Worm (Caenorhabditis elegans) whole organism, L3 larva: Measurements from ENCODE around the gene R02D5.10.

Experiments used
- ZK546.5 ChIP-seq: sonication (generic microtip); optimal IDR thresholded peaks from 2 replicates; lab custom pipeline; 2017; ENCODE audit warnings: missing biosample characterization, missing genetic modification characterization
- ama-1 ChIP-seq: fragments of 150-350 bp; optimal IDR thresholded peaks from 2 replicates; lab custom pipeline; 2018
- ceh-16 ChIP-seq: sonication (generic microtip); optimal IDR thresholded peaks from 2 replicates; lab custom pipeline; 2017; ENCODE audit warnings: missing biosample characterization, missing genetic modification characterization
- ceh-28 ChIP-seq: fragments of 150-350 bp; optimal IDR thresholded peaks from 2 replicates; lab custom pipeline; 2014; ENCODE audit warnings: missing biosample characterization, missing genetic modification reagents, missing genetic modification characterization
- ceh-9 ChIP-seq: sonication (generic microtip); optimal IDR thresholded peaks from 2 replicates; lab custom pipeline; 2018; ENCODE audit warnings: missing biosample characterization, missing genetic modification characterization
- daf-12 ChIP-seq: fragments of 150-350 bp; optimal IDR thresholded peaks from 2 replicates; lab custom pipeline; 2014; ENCODE audit warnings: missing biosample characterization, missing genetic modification reagents, missing genetic modification characterization
- egl-27 ChIP-seq: sonication (generic microtip); optimal IDR thresholded peaks from 4 replicates; lab custom pipeline; 2017; ENCODE audit warnings: missing biosample characterization, missing genetic modification reagents, missing genetic modification characterization
- egl-5 ChIP-seq: fragments of 150-350 bp; optimal IDR thresholded peaks from 2 replicates; lab custom pipeline; 2017; ENCODE audit warnings: missing biosample characterization, missing genetic modification reagents, missing genetic modification characterization, inconsistent platforms
- elt-1 ChIP-seq: fragments of 150-350 bp; optimal IDR thresholded peaks from 2 replicates; lab custom pipeline; 2014; ENCODE audit warnings: missing biosample characterization, missing genetic modification characterization
- elt-2 ChIP-seq: sonication (generic microtip); optimal IDR thresholded peaks from 2 replicates; lab custom pipeline; 2016; ENCODE audit warnings: missing genetic modification reagents, mild to moderate bottlenecking, missing genetic modification characterization, missing compliant biosample characterization
- eor-1 ChIP-seq, 2 experiments: fragments of 150-350 bp; optimal IDR thresholded peaks; 2 replicates each; lab custom pipeline; 2014 to 2018; ENCODE audit warnings: missing biosample characterization in 2 of 2, missing genetic modification characterization in 2 of 2
- fkh-10 ChIP-seq: sonication (generic microtip); optimal IDR thresholded peaks from 2 replicates; lab custom pipeline; 2017; ENCODE audit warnings: missing biosample characterization, missing genetic modification reagents, missing genetic modification characterization
- fkh-2 ChIP-seq: fragments of 150-350 bp; optimal IDR thresholded peaks from 2 replicates; lab custom pipeline; 2014; ENCODE audit warnings: missing biosample characterization, missing genetic modification reagents, missing genetic modification characterization
- hmg-11 ChIP-seq: sonication (generic microtip); optimal IDR thresholded peaks from 2 replicates; lab custom pipeline; 2016; ENCODE audit warnings: missing genetic modification characterization, missing compliant biosample characterization
- lin-39 ChIP-seq: fragments of 150-350 bp; optimal IDR thresholded peaks from 2 replicates; lab custom pipeline; 2018; ENCODE audit warnings: missing biosample characterization, missing genetic modification reagents, missing genetic modification characterization
- lsy-12 ChIP-seq: sonication (generic microtip); optimal IDR thresholded peaks from 2 replicates; lab custom pipeline; 2016; ENCODE audit warnings: mild to moderate bottlenecking, missing genetic modification characterization, missing compliant biosample characterization
- mdl-1 ChIP-seq: fragments of 150-350 bp; optimal IDR thresholded peaks from 2 replicates; lab custom pipeline; 2014; ENCODE audit warnings: missing biosample characterization, missing genetic modification characterization
- mml-1 ChIP-seq: fragments of 150-350 bp; sonication (generic microtip); optimal IDR thresholded peaks from 3 replicates; lab custom pipeline; 2014; ENCODE audit warnings: missing biosample characterization, missing genetic modification characterization
- nhr-11 ChIP-seq: fragments of 150-350 bp; optimal IDR thresholded peaks from 2 replicates; lab custom pipeline; 2014; ENCODE audit warnings: missing biosample characterization, missing genetic modification characterization
- nhr-12 ChIP-seq: fragments of 150-350 bp; optimal IDR thresholded peaks from 2 replicates; lab custom pipeline; 2014; ENCODE audit warnings: missing biosample characterization, missing genetic modification characterization
- nhr-23 ChIP-seq: fragments of 150-350 bp; optimal IDR thresholded peaks from 2 replicates; lab custom pipeline; 2014; ENCODE audit warnings: missing biosample characterization, missing genetic modification reagents, missing genetic modification characterization
- nhr-25 ChIP-seq: sonication (generic microtip); optimal IDR thresholded peaks from 2 replicates; lab custom pipeline; 2017; ENCODE audit warnings: missing biosample characterization, missing genetic modification characterization
- nhr-28 ChIP-seq: fragments of 150-350 bp; optimal IDR thresholded peaks from 2 replicates; lab custom pipeline; 2014; ENCODE audit warnings: missing biosample characterization, missing genetic modification characterization
- nhr-67 ChIP-seq: fragments of 150-350 bp; optimal IDR thresholded peaks from 2 replicates; lab custom pipeline; 2014; ENCODE audit warnings: missing biosample characterization, missing genetic modification characterization
- nhr-76 ChIP-seq: fragments of 150-350 bp; sonication (generic microtip); optimal IDR thresholded peaks from 5 replicates; lab custom pipeline; 2014; ENCODE audit warnings: missing biosample characterization, missing genetic modification characterization
- nhr-77 ChIP-seq: fragments of 150-350 bp; optimal IDR thresholded peaks from 2 replicates; lab custom pipeline; 2014; ENCODE audit warnings: missing biosample characterization, missing genetic modification characterization
- pha-4 ChIP-seq: fragments of 150-350 bp; optimal IDR thresholded peaks from 2 replicates; lab custom pipeline; 2014; ENCODE audit warnings: missing biosample characterization, missing genetic modification reagents, missing genetic modification characterization
- pqm-1 ChIP-seq: fragments of 150-350 bp; optimal IDR thresholded peaks from 2 replicates; lab custom pipeline; 2017; ENCODE audit warnings: missing biosample characterization, missing genetic modification characterization, inconsistent platforms
- skn-1 ChIP-seq: fragments of 150-350 bp; optimal IDR thresholded peaks from 2 replicates; lab custom pipeline; 2014; ENCODE audit warnings: missing biosample characterization, missing genetic modification characterization
- snpc-4 ChIP-seq: fragments of 150-350 bp; optimal IDR thresholded peaks from 2 replicates; lab custom pipeline; 2014; ENCODE audit warnings: missing biosample characterization, missing genetic modification characterization
- tbx-2 ChIP-seq: sonication (generic microtip); optimal IDR thresholded peaks from 2 replicates; lab custom pipeline; 2016; ENCODE audit warnings: mild to moderate bottlenecking, missing genetic modification characterization, missing compliant biosample characterization
- unc-62 ChIP-seq: fragments of 150-350 bp; sonication (generic microtip); optimal IDR thresholded peaks from 4 replicates; lab custom pipeline; 2014; ENCODE audit warnings: missing biosample characterization, missing genetic modification reagents, missing genetic modification characterization
- ztf-11 ChIP-seq: fragments of 150-350 bp; optimal IDR thresholded peaks from 2 replicates; lab custom pipeline; 2014; ENCODE audit warnings: missing biosample characterization, missing genetic modification characterization
- ztf-4 ChIP-seq: fragments of 150-350 bp; optimal IDR thresholded peaks from 2 replicates; lab custom pipeline; 2014; ENCODE audit warnings: missing biosample characterization, missing genetic modification characterization

Gene R02D5.10

DNA sequence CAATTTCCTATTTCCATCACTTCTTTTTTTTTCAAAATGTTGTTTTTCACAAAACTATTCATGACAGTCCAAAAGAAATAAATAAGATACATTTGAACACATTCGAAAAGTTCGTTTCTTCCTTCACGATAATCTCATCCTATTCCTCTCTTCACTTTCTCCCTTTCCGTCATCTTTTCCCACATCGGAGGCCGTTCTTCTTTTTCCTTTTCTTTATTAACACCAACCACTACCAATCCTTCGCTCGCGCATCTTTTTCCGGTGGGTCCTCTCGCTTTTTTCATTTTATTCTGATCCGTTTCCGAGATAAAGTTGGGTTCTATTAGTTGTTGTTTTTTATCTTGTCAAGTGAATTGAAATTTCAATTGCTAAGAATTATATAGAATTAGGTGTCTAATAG is 13.4 kb downstream of the R02D5.10 start:
- TF ChIP-seq lsy-12 (tag; lab: Kevin White, UChicago): no peak
- TF ChIP-seq ZK546.5 (tag; lab: Kevin White, UChicago): no peak
- no peak for TF ChIP-seq elt-1
- TF ChIP-seq ztf-4: no peak
- no peak for TF ChIP-seq skn-1 (tag; lab: Kevin White, UChicago)
- TF ChIP-seq mdl-1 (tag; lab: Kevin White, UChicago): no peak
- TF ChIP-seq tbx-2 (tag; lab: Kevin White, UChicago): no peak
- no peak for TF ChIP-seq nhr-25 (tag; lab: Kevin White, UChicago)
- no peak for TF ChIP-seq nhr-12 (tag; lab: Kevin White, UChicago)
- TF ChIP-seq pqm-1 (tag; lab: Kevin White, UChicago): no peak
- TF ChIP-seq lin-39 (tag; lab: Kevin White, UChicago): no peak
- TF ChIP-seq egl-5 (tag; lab: Kevin White, UChicago): no peak
- no peak for TF ChIP-seq nhr-28 (tag; lab: Kevin White, UChicago)
- TF ChIP-seq ztf-11 (tag; lab: Kevin White, UChicago): no peak
- TF ChIP-seq hmg-11 (tag; lab: Kevin White, UChicago): no peak
- TF ChIP-seq nhr-11 (tag; lab: Kevin White, UChicago): no peak
- no peak for TF ChIP-seq nhr-67

DNA sequence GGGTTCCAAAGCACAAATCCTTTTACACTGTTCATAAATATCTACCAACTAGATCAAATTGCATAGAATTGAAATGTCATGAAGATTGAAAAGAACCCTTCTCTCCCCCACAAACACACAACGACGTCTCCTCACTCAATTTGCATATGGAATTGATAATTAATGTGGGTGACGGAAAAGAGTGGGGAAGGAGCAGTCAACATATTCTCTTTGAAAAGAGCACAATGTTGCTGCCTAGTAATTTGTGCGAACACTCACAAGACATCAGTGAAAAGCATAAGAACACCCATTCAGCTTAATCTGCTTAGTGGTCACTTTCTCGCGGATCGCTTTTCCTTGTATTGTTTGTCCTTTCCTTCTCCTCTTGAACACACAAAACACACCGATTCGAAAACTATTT is 14.4 kb downstream of the R02D5.10 start:
- TF ChIP-seq pha-4 (tag; lab: Kevin White, UChicago) (peak; percentile 18), nhr-28 (tag; lab: Kevin White, UChicago) (no peak), ceh-16 (tag; lab: Kevin White, UChicago) (no peak), nhr-11 (tag; lab: Kevin White, UChicago) (no peak)

DNA sequence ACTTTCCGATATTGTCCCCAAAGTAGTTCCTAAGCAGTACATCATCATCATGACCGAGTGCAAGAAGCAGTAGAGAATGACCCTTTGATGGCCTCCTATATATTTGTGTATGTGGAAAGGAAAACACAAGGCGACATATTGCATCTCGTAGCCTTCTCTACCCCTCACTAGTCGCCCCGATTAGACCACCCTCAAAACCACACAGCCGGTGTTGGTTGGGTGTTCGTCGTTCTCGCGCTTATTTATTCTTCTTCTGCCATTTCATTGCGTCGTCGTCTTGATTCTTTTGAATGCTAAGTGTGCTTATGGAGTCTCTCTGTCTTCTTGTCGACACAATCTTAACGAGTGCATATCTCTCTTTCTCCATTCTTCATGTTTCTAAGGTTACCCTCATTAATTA is 16.1 kb downstream of the R02D5.10 start:
- TF ChIP-seq elt-2 (no peak), egl-5 (tag; lab: Kevin White, UChicago) (no peak), nhr-28 (tag; lab: Kevin White, UChicago) (no peak), unc-62 (GFP tag; lab: Kevin White, UChicago) (no peak), egl-27 (tag; lab: Kevin White, UChicago) (no peak), fkh-10 (GFP tag; lab: Kevin White, UChicago) (no peak), nhr-76 (tag; lab: Kevin White, UChicago) (no peak), daf-12 (no peak)

DNA sequence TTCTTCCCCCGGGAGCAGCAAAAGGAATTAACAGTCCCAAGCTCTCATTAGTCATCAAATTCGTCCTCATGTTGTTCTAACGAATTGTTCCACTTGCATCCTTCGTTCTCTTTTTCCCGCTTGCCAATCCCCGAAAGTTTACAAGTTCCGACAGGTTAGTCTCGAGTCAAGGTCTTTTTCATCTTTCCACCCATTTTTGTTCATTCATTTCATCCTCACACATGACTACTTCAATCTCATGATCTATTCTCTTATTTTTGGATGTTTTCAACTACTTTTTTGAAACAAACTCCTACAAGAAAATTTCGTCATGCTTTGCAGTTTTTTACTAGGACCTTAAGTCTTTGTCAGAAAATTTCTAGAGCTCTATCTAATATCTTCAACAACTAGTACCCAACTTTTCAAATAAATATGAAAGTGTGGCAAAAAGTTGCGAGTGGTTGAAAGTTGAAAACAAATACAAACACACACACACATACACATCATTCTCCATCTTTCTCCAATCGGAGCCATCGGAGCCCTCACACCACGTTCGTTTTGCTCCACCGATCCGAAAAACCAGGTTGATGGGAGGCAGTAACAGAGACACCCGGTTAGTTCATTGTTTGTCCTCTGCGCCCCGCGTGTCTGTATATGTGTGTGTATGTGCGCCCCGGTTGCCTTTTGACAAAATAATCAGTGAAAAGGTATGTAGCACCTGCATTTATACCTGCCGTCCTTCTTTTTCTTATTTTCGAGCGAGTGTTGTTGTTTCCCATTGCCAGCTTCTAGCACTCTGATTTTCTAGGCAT is 17.2 kb downstream of the R02D5.10 start:
- TF ChIP-seq mml-1 (tag; lab: Kevin White, UChicago) (no peak), nhr-25 (tag; lab: Kevin White, UChicago) (peak; percentile 21), pha-4 (tag; lab: Kevin White, UChicago) (peak; percentile 59), fkh-2 (no peak), nhr-23 (tag; lab: Kevin White, UChicago) (peak; percentile 16), elt-2 (no peak), nhr-76 (tag; lab: Kevin White, UChicago) (no peak), nhr-77 (tag; lab: Kevin White, UChicago) (no peak), unc-62 (GFP tag; lab: Kevin White, UChicago) (no peak), skn-1 (tag; lab: Kevin White, UChicago) (no peak), ama-1 (peak; percentile 15), eor-1 (tag; optimal IDR thresholded peaks at IDR 0.05; lab: Kevin White, UChicago) (no peak)

DNA sequence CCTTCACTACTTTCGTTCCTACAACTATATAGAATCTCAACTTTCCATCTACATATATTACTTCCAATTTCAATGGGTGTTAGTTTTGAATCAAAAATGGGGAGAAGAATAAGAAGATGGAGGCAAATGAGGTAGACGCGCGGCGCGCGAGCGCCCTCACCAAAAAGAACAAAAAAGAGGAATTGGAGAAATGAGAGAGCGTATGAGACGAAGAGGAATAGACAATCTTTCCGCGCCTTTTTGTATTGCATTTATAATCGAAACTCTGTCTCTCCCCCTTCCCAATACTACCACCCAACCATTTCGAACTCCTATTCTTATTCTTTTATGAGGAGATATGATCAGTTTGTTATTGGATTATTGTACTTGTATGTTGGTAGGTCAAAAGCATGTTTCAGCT is 18.5 kb downstream of the R02D5.10 start:
- TF ChIP-seq skn-1 (tag; lab: Kevin White, UChicago): no peak
- no peak for TF ChIP-seq lsy-12 (tag; lab: Kevin White, UChicago)
- TF ChIP-seq ceh-9 (tag; lab: Kevin White, UChicago): no peak
- no peak for TF ChIP-seq ceh-28 (tag; lab: Kevin White, UChicago)
- no peak for TF ChIP-seq pqm-1 (tag; lab: Kevin White, UChicago)
- no peak for TF ChIP-seq nhr-23 (tag; lab: Kevin White, UChicago)
- TF ChIP-seq fkh-2: no peak
- TF ChIP-seq snpc-4 (tag; lab: Kevin White, UChicago): no peak
